Worm (Caenorhabditis elegans) whole organism, L1 larva: Measurements from ENCODE around the gene cyp-33C12.

Experiments
- aly-2 ChIP-seq: fragments of 150-350 bp; optimal IDR thresholded peaks from 2 replicates; lab custom pipeline; 2014; ENCODE audit warnings: missing biosample characterization, missing genetic modification characterization
- ama-1 ChIP-seq: fragments of 150-350 bp; optimal IDR thresholded peaks from 2 replicates; lab custom pipeline; 2014
- efl-1 ChIP-seq, 4 experiments: fragments of 150-350 bp; optimal IDR thresholded peaks in 3 of 4; peaks in 1 of 4; 1 replicate in 1 of 4; 2 replicates in 3 of 4; lab custom pipeline; 2014; ENCODE audit warnings: missing biosample characterization in 2 of 4, missing genetic modification characterization in 2 of 4, missing genetic modification reagents in 2 of 4
- lin-15B ChIP-seq: fragments of 150-350 bp; sonication (generic microtip); optimal IDR thresholded peaks from 3 replicates; lab custom pipeline; 2014; ENCODE audit warnings: missing biosample characterization, missing genetic modification characterization
- nhr-12 ChIP-seq: sonication (generic microtip); optimal IDR thresholded peaks from 2 replicates; lab custom pipeline; 2017; ENCODE audit warnings: missing biosample characterization, missing genetic modification characterization
- snpc-4 ChIP-seq: fragments of 150-350 bp; optimal IDR thresholded peaks from 2 replicates; lab custom pipeline; 2014; ENCODE audit warnings: missing biosample characterization, missing genetic modification characterization
- sptf-1 ChIP-seq: fragments of 150-350 bp; optimal IDR thresholded peaks from 2 replicates; lab custom pipeline; 2014; ENCODE audit warnings: missing biosample characterization, missing genetic modification characterization
- ztf-11 ChIP-seq, 2 experiments: sonication (generic microtip); optimal IDR thresholded peaks; 2 replicates each; lab custom pipeline; 2016 to 2017; ENCODE audit warnings: missing genetic modification characterization in 2 of 2, missing biosample characterization in 1 of 2, missing compliant biosample characterization in 1 of 2

DNA sequence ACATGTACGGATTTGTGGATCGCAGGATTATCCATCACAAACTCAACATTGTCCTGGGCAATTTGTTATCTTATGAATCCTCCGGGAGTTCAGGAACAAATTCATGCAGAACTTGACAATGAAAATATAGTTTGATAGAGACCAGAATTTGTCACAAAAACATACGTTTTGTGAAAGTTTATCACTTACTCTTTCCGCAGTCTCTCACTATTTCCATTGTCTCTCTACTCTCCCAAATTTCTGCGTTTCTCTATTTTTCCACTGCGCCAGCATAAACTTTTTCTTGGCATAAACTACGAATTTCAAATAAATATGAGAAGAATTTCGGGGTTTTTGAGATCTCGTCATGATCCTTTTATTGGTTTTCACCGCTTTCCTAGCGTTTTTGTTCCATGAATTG is 38.4 kb upstream of the cyp-33C12 start, which contains the start of gene cyp-33C3:
- TF ChIP-seq aly-2 (no peak), efl-1 (optimal IDR thresholded peaks at IDR 0.05; lab: Kevin White, UChicago) (no peak), efl-1 (GFP tag; optimal IDR thresholded peaks at IDR 0.05 in 1 of 2; lab: Kevin White, UChicago) (no peak), ama-1 (lab: Kevin White, UChicago) (no peak), snpc-4 (no peak), lin-15B (tag; lab: Kevin White, UChicago) (no peak), ztf-11 (tag; optimal IDR thresholded peaks at IDR 0.05; lab: Kevin White, UChicago) (no peak), nhr-12 (tag; lab: Kevin White, UChicago) (no peak), sptf-1 (no peak)
